Fruit fly (Drosophila melanogaster) whole organism, embryonic: Measurements from ENCODE around the gene SP1173.

ENCODE experiments used
- Awh ChIP-seq: fragments of 200-800 bp; sonication (Bioruptor generic); IDR thresholded peaks from 2 replicates; pipeline ENCODE4, ENCODE4 v1.3.6; 2022; ENCODE audit warnings: missing biosample characterization, missing genetic modification characterization
- BtbVII ChIP-seq: fragments of 200-800 bp; sonication (Bioruptor generic); optimal IDR thresholded peaks from 3 replicates; lab custom pipeline; 2017; ENCODE audit warnings: missing biosample characterization, mild to moderate bottlenecking, missing genetic modification characterization
- CG10462 ChIP-seq: fragments of 200-800 bp; sonication (Bioruptor generic); optimal IDR thresholded peaks from 2 replicates; lab custom pipeline; 2016; ENCODE audit warnings: missing biosample characterization, missing genetic modification characterization
- CG10959 ChIP-seq: fragments of 200-800 bp; sonication (Bioruptor generic); IDR thresholded peaks from 2 replicates; pipeline ENCODE4 v1.3.6; 2022; ENCODE audit warnings: missing biosample characterization, missing genetic modification characterization
- CG10979 ChIP-seq: fragments of 200-800 bp; sonication (Bioruptor generic); optimal IDR thresholded peaks from 2 replicates; lab custom pipeline; 2018; ENCODE audit warnings: missing biosample characterization, mild to moderate bottlenecking, missing genetic modification characterization, moderate library complexity
- CG11085 ChIP-seq: fragments of 200-800 bp; sonication (Bioruptor generic); IDR thresholded peaks from 2 replicates; pipeline ENCODE4 v1.3.6; 2022; ENCODE audit warnings: missing biosample characterization, missing genetic modification characterization
- CG11398 ChIP-seq: fragments of 200-800 bp; sonication (Bioruptor generic); optimal IDR thresholded peaks from 2 replicates; lab custom pipeline; 2016; ENCODE audit warnings: missing biosample characterization, missing genetic modification characterization
- CG12299 ChIP-seq: fragments of 200-800 bp; sonication (Bioruptor generic); optimal IDR thresholded peaks from 2 replicates; lab custom pipeline; 2018; ENCODE audit warnings: missing biosample characterization, mild to moderate bottlenecking, missing genetic modification characterization
- CG12391 ChIP-seq: fragments of 200-800 bp; sonication (Bioruptor generic); optimal IDR thresholded peaks from 3 replicates; lab custom pipeline; 2018; ENCODE audit warnings: missing biosample characterization, mild to moderate bottlenecking, missing genetic modification characterization, moderate library complexity
- CG13123 ChIP-seq: fragments of 200-800 bp; sonication (Bioruptor generic); optimal IDR thresholded peaks from 2 replicates; lab custom pipeline; 2016; ENCODE audit warnings: missing biosample characterization, missing genetic modification characterization
- CG15601 ChIP-seq: fragments of 200-800 bp; sonication (Bioruptor generic); optimal IDR thresholded peaks from 3 replicates; lab custom pipeline; 2019; ENCODE audit warnings: missing biosample characterization, mild to moderate bottlenecking, missing genetic modification characterization, moderate library complexity
- CG2199 ChIP-seq: fragments of 200-800 bp; sonication (Bioruptor generic); IDR thresholded peaks from 3 replicates; pipeline ENCODE4 v1.3.6; 2022; ENCODE audit warnings: missing biosample characterization, missing genetic modification characterization
- CG2678 ChIP-seq: fragments of 200-800 bp; sonication (Bioruptor generic); optimal IDR thresholded peaks from 3 replicates; lab custom pipeline; 2019; ENCODE audit warnings: missing biosample characterization, mild to moderate bottlenecking, missing genetic modification characterization, moderate library complexity
- CG3281 ChIP-seq: fragments of 200-800 bp; sonication (Bioruptor generic); optimal IDR thresholded peaks from 3 replicates; lab custom pipeline; 2017; ENCODE audit warnings: missing biosample characterization, mild to moderate bottlenecking, missing genetic modification characterization
- CG33213 ChIP-seq: fragments of 200-800 bp; sonication (Bioruptor generic); optimal IDR thresholded peaks from 3 replicates; lab custom pipeline; 2016; ENCODE audit warnings: missing biosample characterization, missing genetic modification characterization
- CG3726 ChIP-seq: fragments of 200-800 bp; sonication (Bioruptor generic); IDR thresholded peaks from 3 replicates; pipeline ENCODE4, ENCODE4 v1.3.6; 2022; ENCODE audit warnings: missing biosample characterization, missing genetic modification characterization
- CG3847 ChIP-seq: fragments of 200-800 bp; sonication (Bioruptor generic); IDR thresholded peaks from 2 replicates; pipeline ENCODE4 v1.3.6; 2022; ENCODE audit warnings: missing biosample characterization, missing genetic modification characterization
- CG4820 ChIP-seq: fragments of 200-800 bp; sonication (Bioruptor generic); optimal IDR thresholded peaks from 3 replicates; lab custom pipeline; 2016; ENCODE audit warnings: missing biosample characterization, missing genetic modification characterization
- CG6765 ChIP-seq: fragments of 200-800 bp; sonication (Bioruptor generic); optimal IDR thresholded peaks from 3 replicates; lab custom pipeline; 2017; ENCODE audit warnings: missing biosample characterization, mild to moderate bottlenecking, missing genetic modification characterization
- CG6854 ChIP-seq: fragments of 200-800 bp; sonication (Bioruptor generic); optimal IDR thresholded peaks from 3 replicates; lab custom pipeline; 2017; ENCODE audit warnings: missing biosample characterization, mild to moderate bottlenecking, missing genetic modification characterization
- CG9215 ChIP-seq: fragments of 200-800 bp; sonication (Bioruptor generic); IDR thresholded peaks from 2 replicates; pipeline ENCODE4 v1.3.6; 2022; ENCODE audit warnings: missing biosample characterization, missing genetic modification characterization
- CG9609 ChIP-seq: fragments of 200-800 bp; sonication (Bioruptor generic); optimal IDR thresholded peaks from 3 replicates; lab custom pipeline; 2016; ENCODE audit warnings: missing biosample characterization, missing genetic modification characterization
- CG9932 ChIP-seq: fragments of 200-800 bp; sonication (Bioruptor generic); IDR thresholded peaks from 2 replicates; pipeline ENCODE4 v1.3.6; 2022; ENCODE audit warnings: missing biosample characterization, missing genetic modification characterization
- D ChIP-seq, 2 experiments: fragments of 200-800 bp in 1 of 2; fragments of >200 bp in 1 of 2; sonication (Bioruptor generic) in 1 of 2; optimal IDR thresholded peaks; 2 replicates in 1 of 2; 3 replicates in 1 of 2; lab custom pipeline; 2017; ENCODE audit warnings: mild to moderate bottlenecking in 1 of 2, missing biosample characterization in 1 of 2, missing genetic modification characterization in 1 of 2, missing genetic modification reagents in 1 of 2
- D19A ChIP-seq: fragments of 200-800 bp; optimal IDR thresholded peaks from 3 replicates; lab custom pipeline; 2019; ENCODE audit warnings: missing biosample characterization, mild to moderate bottlenecking, missing genetic modification characterization, moderate library complexity
- Lim3 ChIP-seq: fragments of 200-800 bp; sonication (Bioruptor generic); IDR thresholded peaks from 2 replicates; pipeline ENCODE4 v1.3.6; 2022; ENCODE audit warnings: missing biosample characterization, missing genetic modification characterization
- NC2α ChIP-seq: fragments of 200-800 bp; sonication (Bioruptor generic); optimal IDR thresholded peaks from 2 replicates; lab custom pipeline; 2016; ENCODE audit warnings: missing biosample characterization, missing genetic modification characterization
- Nf-YA ChIP-seq: fragments of 200-800 bp; sonication (Bioruptor generic); IDR thresholded peaks from 2 replicates; pipeline ENCODE4 v1.3.6; 2022; ENCODE audit warnings: missing biosample characterization, missing genetic modification characterization
- Oaz ChIP-seq: fragments of 200-800 bp; sonication (Bioruptor generic); IDR thresholded peaks from 2 replicates; pipeline ENCODE4 v1.3.6; 2022; ENCODE audit warnings: missing biosample characterization, missing genetic modification characterization
- dysf ChIP-seq: fragments of 200-800 bp; sonication (Bioruptor generic); IDR thresholded peaks from 3 replicates; pipeline ENCODE4 v1.3.6; 2022; ENCODE audit warnings: missing biosample characterization, missing genetic modification characterization
- ems ChIP-seq: fragments of 200-800 bp; sonication (Bioruptor generic); optimal IDR thresholded peaks from 3 replicates; lab custom pipeline; 2016; ENCODE audit warnings: missing biosample characterization, missing genetic modification characterization
- eyg ChIP-seq: fragments of 200-800 bp; sonication (Bioruptor generic); optimal IDR thresholded peaks from 3 replicates; lab custom pipeline; 2016; ENCODE audit warnings: missing biosample characterization, missing genetic modification characterization
- fru ChIP-seq: fragments of >200 bp; optimal IDR thresholded peaks from 2 replicates; lab custom pipeline; 2017
- gcm ChIP-seq: fragments of 200-800 bp; sonication (Bioruptor generic); optimal IDR thresholded peaks from 2 replicates; lab custom pipeline; 2019; ENCODE audit warnings: missing biosample characterization, mild to moderate bottlenecking, missing genetic modification characterization, moderate library complexity
- gt ChIP-seq: fragments of 200-800 bp; sonication (Bioruptor generic); IDR thresholded peaks from 2 replicates; pipeline ENCODE4 v1.3.6; 2022; ENCODE audit warnings: missing biosample characterization, missing genetic modification characterization
- jigr1 ChIP-seq: fragments of 200-800 bp; sonication (Bioruptor generic); IDR thresholded peaks from 3 replicates; pipeline ENCODE4 v1.3.6; 2022; ENCODE audit warnings: missing biosample characterization, missing genetic modification characterization
- kni ChIP-seq: fragments of 200-800 bp; sonication (Bioruptor generic); optimal IDR thresholded peaks from 3 replicates; lab custom pipeline; 2017; ENCODE audit warnings: mild to moderate bottlenecking, missing biosample characterization, missing genetic modification reagents, missing genetic modification characterization
- knrl ChIP-seq: fragments of 200-800 bp; sonication (Bioruptor generic); IDR thresholded peaks from 3 replicates; pipeline ENCODE4 v1.3.6; 2022; ENCODE audit warnings: missing biosample characterization, missing genetic modification characterization; ENCODE audit not compliant: partially characterized antibody
- lilli ChIP-seq: fragments of 200-800 bp; sonication (Bioruptor generic); optimal IDR thresholded peaks from 3 replicates; lab custom pipeline; 2016; ENCODE audit warnings: missing biosample characterization, missing genetic modification characterization
- lmd ChIP-seq: fragments of 200-800 bp; sonication (Bioruptor generic); IDR thresholded peaks from 2 replicates; pipeline ENCODE4 v1.3.6; 2022; ENCODE audit warnings: missing biosample characterization, missing genetic modification characterization
- nau ChIP-seq: fragments of 200-800 bp; sonication (Bioruptor generic); optimal IDR thresholded peaks from 3 replicates; lab custom pipeline; 2017; ENCODE audit warnings: missing biosample characterization, mild to moderate bottlenecking, missing genetic modification characterization, missing genetic modification reagents
- oc ChIP-seq: fragments of 200-800 bp; sonication (Bioruptor generic); optimal IDR thresholded peaks from 2 replicates; lab custom pipeline; 2018; ENCODE audit warnings: missing biosample characterization, mild to moderate bottlenecking, missing genetic modification characterization, moderate library complexity
- odd ChIP-seq: fragments of 200-800 bp; sonication (Bioruptor generic); optimal IDR thresholded peaks from 2 replicates; lab custom pipeline; 2017; ENCODE audit warnings: missing biosample characterization, mild to moderate bottlenecking, missing genetic modification characterization
- peb ChIP-seq: fragments of 200-800 bp; sonication (Bioruptor generic); IDR thresholded peaks from 2 replicates; pipeline ENCODE4 v1.3.6; 2022; ENCODE audit warnings: missing biosample characterization, missing genetic modification characterization
- pnt ChIP-seq: fragments of 200-800 bp; sonication (Bioruptor generic); optimal IDR thresholded peaks from 3 replicates; lab custom pipeline; 2016; ENCODE audit warnings: missing biosample characterization, missing genetic modification characterization
- repo ChIP-seq: fragments of 200-800 bp; sonication (Bioruptor generic); optimal IDR thresholded peaks from 2 replicates; lab custom pipeline; 2016; ENCODE audit warnings: missing biosample characterization, missing genetic modification characterization
- rib ChIP-seq: fragments of 200-800 bp; sonication (Bioruptor generic); IDR thresholded peaks from 2 replicates; pipeline ENCODE4 v1.3.6; 2022; ENCODE audit warnings: missing biosample characterization, missing genetic modification characterization
- sens ChIP-seq: fragments of 200-800 bp; sonication (Bioruptor generic); peaks from one replicate; lab custom pipeline; 2016; ENCODE audit warnings: missing biosample characterization, missing genetic modification characterization
- slbo ChIP-seq: fragments of 200-800 bp; sonication (Bioruptor generic); IDR thresholded peaks from 2 replicates; pipeline ENCODE4 v1.3.6; 2022; ENCODE audit warnings: missing biosample characterization, missing genetic modification characterization
- sug ChIP-seq: fragments of 200-800 bp; optimal IDR thresholded peaks from 2 replicates; lab custom pipeline; 2019; ENCODE audit warnings: missing biosample characterization, mild to moderate bottlenecking, missing genetic modification characterization, moderate library complexity
- vnd ChIP-seq: fragments of 200-800 bp; sonication (Bioruptor generic); IDR thresholded peaks from 3 replicates; pipeline ENCODE4 v1.3.6; 2022; ENCODE audit warnings: missing biosample characterization, missing genetic modification characterization; ENCODE audit not compliant: partially characterized antibody
- wdn ChIP-seq: fragments of 200-800 bp; sonication (Bioruptor generic); IDR thresholded peaks from 2 replicates; pipeline ENCODE4 v1.3.6; 2022; ENCODE audit warnings: missing biosample characterization, missing genetic modification characterization

SP1173 gene

DNA sequence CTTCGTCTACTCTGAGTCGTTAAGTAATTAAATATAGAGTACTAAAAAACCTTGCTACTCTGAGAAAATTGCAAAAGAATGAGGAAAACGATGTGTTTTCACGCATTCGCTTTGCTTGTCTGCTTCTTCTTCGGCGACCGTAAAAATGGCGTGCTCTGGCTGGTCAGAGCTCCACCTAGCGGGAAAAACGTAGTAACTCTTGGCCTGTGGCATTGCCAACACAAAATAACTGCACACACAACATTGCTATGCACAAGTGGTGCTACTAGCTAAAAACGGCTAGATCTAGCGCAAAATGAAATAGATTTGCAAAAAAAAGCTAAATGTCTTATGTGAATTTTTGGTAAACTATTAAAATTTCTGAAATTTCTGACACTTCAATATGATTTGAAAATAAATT lies 43.8 kb upstream of the SP1173 start (continued):
- TF ChIP-seq slbo (GFP tag; lab: Robert Waterston, UW) (peak; percentile 85), CG6854 (GFP tag; lab: Kevin White, UChicago) (no peak), CG6765 (GFP tag; lab: Kevin White, UChicago) (no peak), Awh (GFP tag; lab: Robert Waterston, UW) (no peak), sug (tag; lab: Kevin White, UChicago) (peak; percentile 50), CG9609 (GFP tag; lab: Kevin White, UChicago) (peak; percentile 34), vnd (no peak), Oaz (GFP tag; lab: Robert Waterston, UW) (no peak), knrl (peak; percentile 38; the same call in 1 of the 3 replicates), CG15601 (tag; lab: Kevin White, UChicago) (peak; percentile 8), D (optimal IDR thresholded peaks at IDR 0.05; lab: Kevin White, UChicago) (no peak), D (GFP tag; optimal IDR thresholded peaks at IDR 0.05; lab: Kevin White, UChicago) (no peak), CG10979 (tag; lab: Kevin White, UChicago) (peak; percentile 24), CG3847 (GFP tag; lab: Robert Waterston, UW) (peak; percentile 83), CG4820 (GFP tag; lab: Kevin White, UChicago) (peak; percentile 16), CG12299 (tag; lab: Kevin White, UChicago) (no peak), rib (GFP tag; lab: Robert Waterston, UW) (peak; percentile 75), gcm (GFP tag; lab: Kevin White, UChicago) (no peak), CG3281 (GFP tag; lab: Kevin White, UChicago) (peak; percentile 6), odd (no peak), CG2199 (GFP tag; lab: Robert Waterston, UW) (peak; percentile 80; the same call in 2 of the 3 replicates), eyg (GFP tag; lab: Kevin White, UChicago) (no peak), lmd (GFP tag; lab: Robert Waterston, UW) (peak; percentile 49), Lim3 (no peak), CG11085 (GFP tag; lab: Robert Waterston, UW) (peak; percentile 66), nau (no peak), CG33213 (peak; percentile 50), peb (peak; percentile 7; the same call in 1 of the 2 replicates), BtbVII (no peak), CG9215 (GFP tag; lab: Robert Waterston, UW) (peak; percentile 100), lilli (peak; percentile 65), CG11398 (GFP tag; lab: Kevin White, UChicago) (no peak), fru (no peak), wdn (GFP tag; lab: Robert Waterston, UW) (no peak), sens (GFP tag; lab: Kevin White, UChicago) (peak; percentile 84), repo (GFP tag; lab: Kevin White, UChicago) (peak; percentile 7), CG9932 (GFP tag; lab: Robert Waterston, UW) (peak; percentile 84), CG10462 (GFP tag; lab: Kevin White, UChicago) (no peak), CG12391 (tag; lab: Kevin White, UChicago) (peak; percentile 56), CG10959 (no peak), CG2678 (tag; lab: Kevin White, UChicago) (peak; percentile 36), gt (GFP tag; lab: Robert Waterston, UW) (no peak), CG3726 (GFP tag; lab: Robert Waterston, UW) (no peak), jigr1 (peak; percentile 17; the same call in 1 of the 3 replicates), NC2α (GFP tag; lab: Kevin White, UChicago) (peak; percentile 39), dysf (GFP tag; lab: Robert Waterston, UW) (peak; percentile 58), pnt (GFP tag; lab: Kevin White, UChicago) (no peak), Nf-YA (0 out of 2 replicates have a peak, but pooled peaks have one; percentile 12), CG13123 (no peak), oc (no peak), ems (GFP tag; lab: Kevin White, UChicago) (peak; percentile 27), D19A (peak; percentile 32), kni (GFP tag; lab: Kevin White, UChicago) (no peak)
